Fruit fly (Drosophila melanogaster) Kc167 (cell line): ENCODE data around the gene Dlc90F.

Experiments
- Myc ChIP-seq: fragments of >200 bp; optimal IDR thresholded peaks from 2 replicates; lab custom pipeline; 2017; ENCODE audit warnings: missing external identifiers
- h ChIP-seq: fragments of >200 bp; optimal IDR thresholded peaks from 3 replicates; lab custom pipeline; 2018; ENCODE audit warnings: missing external identifiers
- insv ChIP-seq: fragments of >200 bp; optimal IDR thresholded peaks from 3 replicates; lab custom pipeline; 2018; ENCODE audit warnings: missing external identifiers
- ttk ChIP-seq: sonication (Bioruptor generic); optimal IDR thresholded peaks from 2 replicates; lab custom pipeline; 2017; ENCODE audit warnings: missing external identifiers

dm6 chr3R:18276688-18277087 lies 22.3 kb upstream of the Dlc90F start:
- no peak for TF ChIP-seq h
- TF ChIP-seq insv (lab: Kevin White, UChicago), result no peak
- no peak for TF ChIP-seq ttk (lab: Kevin White, UChicago)
- no peak for TF ChIP-seq Myc (lab: Kevin White, UChicago)
